Worm (Caenorhabditis elegans) whole organism, young adult: Measurements from ENCODE around the gene mcm-6.

Experiments
- C17E4.6 ChIP-seq: fragments of 200-800 bp; sonication (Bioruptor generic); IDR thresholded peaks from 2 replicates; pipeline ENCODE4 v1.3.6; 2022; ENCODE audit warnings: missing genetic modification reagents, missing genetic modification characterization, missing compliant biosample characterization
- F22D6.2 ChIP-seq: sonication (generic microtip); optimal IDR thresholded peaks from 2 replicates; lab custom pipeline; 2016; ENCODE audit warnings: mild to moderate bottlenecking, missing genetic modification characterization, missing compliant biosample characterization
- F23B12.7 ChIP-seq: sonication (generic microtip); optimal IDR thresholded peaks from 2 replicates; lab custom pipeline; 2017; ENCODE audit warnings: missing genetic modification characterization, mild to moderate bottlenecking, missing compliant biosample characterization, antibody characterized with exemption, moderate library complexity; ENCODE audit not compliant: insufficient read depth
- F33H1.4 ChIP-seq: fragments of 200-800 bp; sonication (Bioruptor generic); IDR thresholded peaks from 2 replicates; pipeline ENCODE4 v1.3.6; 2022; ENCODE audit warnings: missing genetic modification reagents, missing genetic modification characterization, missing compliant biosample characterization
- F39B2.1 ChIP-seq: fragments of 200-800 bp; sonication (Bioruptor generic); IDR thresholded peaks from 2 replicates; pipeline ENCODE4 v1.3.6; 2022; ENCODE audit warnings: missing genetic modification reagents, missing genetic modification characterization, missing compliant biosample characterization
- F55B11.4 ChIP-seq: sonication (generic microtip); optimal IDR thresholded peaks from 2 replicates; lab custom pipeline; 2016; ENCODE audit warnings: missing compliant biosample characterization, missing genetic modification characterization, borderline replicate concordance; ENCODE audit not compliant: insufficient read depth
- K11D2.4 ChIP-seq: fragments of 200-800 bp; sonication (Bioruptor generic); IDR thresholded peaks from 2 replicates; pipeline ENCODE4 v1.3.6; 2022; ENCODE audit warnings: missing genetic modification reagents, missing genetic modification characterization, missing compliant biosample characterization
- T07F8.4 ChIP-seq: sonication (generic microtip); optimal IDR thresholded peaks from 2 replicates; lab custom pipeline; 2016; ENCODE audit warnings: mild to moderate bottlenecking, missing genetic modification characterization, moderate library complexity, missing compliant biosample characterization
- T26A5.8 ChIP-seq: sonication (generic microtip); optimal IDR thresholded peaks from 2 replicates; lab custom pipeline; 2016; ENCODE audit warnings: missing genetic modification characterization, missing compliant biosample characterization
- Y56A3A.18 ChIP-seq: fragments of 200-800 bp; sonication (Bioruptor generic); IDR thresholded peaks from 2 replicates; pipeline ENCODE4 v1.3.6; 2022; ENCODE audit warnings: missing genetic modification reagents, missing genetic modification characterization, missing compliant biosample characterization
- Y95B8A.8 ChIP-seq: fragments of 200-800 bp; sonication (Bioruptor generic); IDR thresholded peaks from 2 replicates; pipeline ENCODE4 v1.3.6; 2022; ENCODE audit warnings: missing genetic modification reagents, missing genetic modification characterization, missing compliant biosample characterization
- attf-3 ChIP-seq: fragments of 200-800 bp; sonication (Bioruptor generic); conservative IDR thresholded peaks from 2 replicates; pipeline ENCODE4 v1.3.6; 2022; ENCODE audit warnings: missing genetic modification reagents, missing genetic modification characterization, missing compliant biosample characterization
- bed-1 ChIP-seq: fragments of 200-800 bp; sonication (Bioruptor generic); IDR thresholded peaks from 2 replicates; pipeline ENCODE4 v1.3.6; 2022; ENCODE audit warnings: missing genetic modification reagents, missing genetic modification characterization, missing compliant biosample characterization
- ceh-27 ChIP-seq: fragments of 200-800 bp; sonication (Bioruptor generic); optimal IDR thresholded peaks from 2 replicates; lab custom pipeline; 2018; ENCODE audit warnings: mild to moderate bottlenecking, missing genetic modification characterization, moderate library complexity, missing compliant biosample characterization
- chd-7 ChIP-seq: sonication (generic microtip); optimal IDR thresholded peaks from 2 replicates; lab custom pipeline; 2016; ENCODE audit warnings: mild to moderate bottlenecking, missing genetic modification characterization, moderate library complexity, missing compliant biosample characterization
- dox-1 ChIP-seq: fragments of 200-800 bp; sonication (Bioruptor generic); IDR thresholded peaks from 2 replicates; pipeline ENCODE4 v1.3.6; 2022; ENCODE audit warnings: missing genetic modification reagents, missing genetic modification characterization, missing compliant biosample characterization
- dpff-1 ChIP-seq: sonication (generic microtip); optimal IDR thresholded peaks from 2 replicates; lab custom pipeline; 2017; ENCODE audit warnings: mild to moderate bottlenecking, missing genetic modification characterization, missing compliant biosample characterization
- efl-1 ChIP-seq: fragments of 150-350 bp; optimal IDR thresholded peaks from 2 replicates; lab custom pipeline; 2014; ENCODE audit warnings: missing biosample characterization, missing genetic modification reagents, missing genetic modification characterization
- egl-18 ChIP-seq: fragments of 200-800 bp; sonication (Bioruptor generic); IDR thresholded peaks from 2 replicates; pipeline ENCODE4 v1.3.6; 2022; ENCODE audit warnings: missing genetic modification reagents, missing genetic modification characterization, missing compliant biosample characterization
- ekl-4 ChIP-seq: fragments of 200-800 bp; sonication (Bioruptor generic); IDR thresholded peaks from 2 replicates; pipeline ENCODE4 v1.3.6; 2022; ENCODE audit warnings: missing genetic modification reagents, missing genetic modification characterization, missing compliant biosample characterization
- gei-17 ChIP-seq: fragments of 200-800 bp; sonication (Bioruptor generic); optimal IDR thresholded peaks from 2 replicates; lab custom pipeline; 2018; ENCODE audit warnings: mild to moderate bottlenecking, missing genetic modification characterization, missing compliant biosample characterization
- hlh-26 ChIP-seq: fragments of 200-800 bp; sonication (Bioruptor generic); conservative IDR thresholded peaks from 2 replicates; pipeline ENCODE4 v1.3.6; 2022; ENCODE audit warnings: missing genetic modification reagents, missing genetic modification characterization, missing compliant biosample characterization
- hmg-1.2 ChIP-seq: fragments of 200-800 bp; sonication (Bioruptor generic); IDR thresholded peaks from 2 replicates; pipeline ENCODE4 v1.3.6; 2022; ENCODE audit warnings: missing genetic modification reagents, missing genetic modification characterization, missing compliant biosample characterization
- lin-35 ChIP-seq, 3 experiments: fragments of 150-350 bp in 2 of 3; sonication (generic microtip) in 1 of 3; optimal IDR thresholded peaks; 2 replicates each; lab custom pipeline; 2014 to 2018; ENCODE audit warnings: missing biosample characterization in 3 of 3, missing genetic modification characterization in 3 of 3, missing genetic modification reagents in 3 of 3
- lir-1 ChIP-seq: fragments of 200-800 bp; sonication (Bioruptor generic); conservative IDR thresholded peaks from 2 replicates; pipeline ENCODE4 v1.3.6; 2022; ENCODE audit warnings: missing genetic modification reagents, missing genetic modification characterization, missing compliant biosample characterization
- lsl-1 ChIP-seq: fragments of 200-800 bp; sonication (Bioruptor generic); optimal IDR thresholded peaks from 2 replicates; lab custom pipeline; 2018; ENCODE audit warnings: mild to moderate bottlenecking, missing genetic modification characterization, moderate library complexity, missing compliant biosample characterization
- madf-10 ChIP-seq: sonication (generic microtip); optimal IDR thresholded peaks from 2 replicates; lab custom pipeline; 2016; ENCODE audit warnings: mild to moderate bottlenecking, missing genetic modification characterization, missing compliant biosample characterization
- madf-8 ChIP-seq: fragments of 200-800 bp; sonication (Bioruptor generic); conservative IDR thresholded peaks from 2 replicates; pipeline ENCODE4 v1.3.6; 2022; ENCODE audit warnings: missing genetic modification reagents, missing genetic modification characterization, missing compliant biosample characterization
- mes-4 ChIP-seq: sonication (generic microtip); optimal IDR thresholded peaks from 2 replicates; lab custom pipeline; 2016; ENCODE audit warnings: missing genotype, missing genetic modification characterization, missing compliant biosample characterization
- nfyb-1 ChIP-seq: fragments of 200-800 bp; sonication (Bioruptor generic); IDR thresholded peaks from 2 replicates; pipeline ENCODE4 v1.3.6; 2022; ENCODE audit warnings: missing genetic modification reagents, missing genetic modification characterization, missing compliant biosample characterization
- rec-8 ChIP-seq, 2 experiments: sonication (generic microtip); optimal IDR thresholded peaks; 2 replicates each; lab custom pipeline; 2016; ENCODE audit warnings: mild to moderate bottlenecking in 2 of 2, missing genetic modification characterization in 2 of 2, missing genetic modification reagents in 2 of 2, missing genotype in 2 of 2, missing biosample characterization in 1 of 2, missing compliant biosample characterization in 1 of 2, moderate library complexity in 1 of 2
- snpc-1.1 ChIP-seq: sonication (generic microtip); optimal IDR thresholded peaks from 2 replicates; lab custom pipeline; 2017; ENCODE audit warnings: missing genetic modification characterization, mild to moderate bottlenecking, missing compliant biosample characterization, antibody characterized with exemption, moderate library complexity, missing genotype, missing genetic modification reagents; ENCODE audit not compliant: insufficient read depth
- snpc-4 ChIP-seq, 5 experiments: fragments of 150-350 bp in 1 of 5; sonication (generic microtip) in 4 of 5; optimal IDR thresholded peaks; 2 replicates each; lab custom pipeline; 2014 to 2018; ENCODE audit warnings: missing genetic modification characterization in 5 of 5, missing biosample characterization in 3 of 5, antibody characterized with exemption in 2 of 5, mild to moderate bottlenecking in 2 of 5, missing compliant biosample characterization in 2 of 5, missing genotype in 2 of 5, moderate library complexity in 2 of 5, missing genetic modification reagents in 1 of 5
- tbp1 ChIP-seq: fragments of 200-800 bp; sonication (Bioruptor generic); optimal IDR thresholded peaks from 2 replicates; lab custom pipeline; 2018; ENCODE audit warnings: mild to moderate bottlenecking, missing genetic modification characterization, missing compliant biosample characterization
- tbx-9 ChIP-seq: sonication (generic microtip); optimal IDR thresholded peaks from 2 replicates; lab custom pipeline; 2016; ENCODE audit warnings: borderline replicate concordance, missing genetic modification characterization, inconsistent platforms, missing compliant biosample characterization
- tlf-1 ChIP-seq: fragments of 200-800 bp; sonication (Bioruptor generic); optimal IDR thresholded peaks from 2 replicates; lab custom pipeline; 2018; ENCODE audit warnings: mild to moderate bottlenecking, missing genetic modification characterization, missing compliant biosample characterization
- unc-130 ChIP-seq: sonication (generic microtip); optimal IDR thresholded peaks from 2 replicates; lab custom pipeline; 2016; ENCODE audit warnings: missing genetic modification reagents, missing genetic modification characterization, missing compliant biosample characterization
- xnd-1 ChIP-seq: sonication (generic microtip); optimal IDR thresholded peaks from 2 replicates; lab custom pipeline; 2016; ENCODE audit warnings: missing genotype, missing genetic modification reagents, missing genetic modification characterization, missing compliant biosample characterization
- zfh-2 ChIP-seq: fragments of 200-800 bp; sonication (Bioruptor generic); conservative IDR thresholded peaks from 2 replicates; pipeline ENCODE4 v1.3.6; 2022; ENCODE audit warnings: missing genetic modification reagents, missing genetic modification characterization, missing compliant biosample characterization
- zim-3 ChIP-seq: sonication (generic microtip); optimal IDR thresholded peaks from 2 replicates; lab custom pipeline; 2017; ENCODE audit warnings: mild to moderate bottlenecking, missing genetic modification characterization, moderate library complexity, missing compliant biosample characterization
- ztf-18 ChIP-seq: sonication (generic microtip); optimal IDR thresholded peaks from 2 replicates; lab custom pipeline; 2016; ENCODE audit warnings: missing genotype, mild to moderate bottlenecking, missing genetic modification characterization, missing compliant biosample characterization
- ztf-22 ChIP-seq: fragments of 200-800 bp; sonication (Bioruptor generic); optimal IDR thresholded peaks from 2 replicates; lab custom pipeline; 2018; ENCODE audit warnings: mild to moderate bottlenecking, missing genetic modification characterization, moderate library complexity, missing compliant biosample characterization
- ztf-26 ChIP-seq: sonication (generic microtip); optimal IDR thresholded peaks from 2 replicates; lab custom pipeline; 2017; ENCODE audit warnings: missing genetic modification characterization, missing compliant biosample characterization

The mcm-6 gene

DNA sequence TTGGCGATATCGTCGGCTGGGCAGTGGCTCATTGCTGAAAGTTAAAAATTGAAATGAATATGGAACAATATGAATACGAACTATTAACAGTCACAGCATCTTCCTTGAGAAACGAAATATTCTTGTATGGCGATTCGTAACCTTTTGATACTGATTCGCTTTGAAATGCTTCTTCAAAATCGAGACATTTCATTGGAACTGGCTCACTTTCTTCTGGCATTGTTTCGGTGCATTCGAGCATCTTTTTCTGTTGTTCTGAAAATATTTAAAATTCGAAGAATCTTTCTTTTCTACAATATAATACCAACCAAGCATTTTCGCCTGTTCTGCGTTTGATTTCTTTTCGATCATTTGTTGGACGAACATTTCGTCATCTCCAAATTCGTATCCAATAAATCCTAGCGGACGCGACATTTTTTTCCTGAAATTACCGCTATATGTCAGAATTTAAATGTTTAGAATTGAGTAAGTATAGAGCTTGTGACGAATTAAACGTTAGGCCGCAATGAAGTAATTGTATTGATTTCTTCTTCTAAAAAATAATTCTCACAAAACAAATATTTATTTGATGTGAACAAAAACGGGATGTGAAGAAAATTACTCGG lies 30.3 kb downstream of the mcm-6 start, which contains the start of gene lin-52 (continued):
- no peak for TF ChIP-seq zim-3 (tag; lab: Kevin White, UChicago)
- no peak for TF ChIP-seq ztf-18
- no peak for TF ChIP-seq unc-130 (GFP tag; lab: Kevin White, UChicago)
- TF ChIP-seq T07F8.4 (tag; lab: Kevin White, UChicago) = no peak
- TF ChIP-seq madf-10 (tag; lab: Kevin White, UChicago) = peak; percentile 27
- TF ChIP-seq xnd-1 (tag; lab: Kevin White, UChicago) = no peak
- TF ChIP-seq lsl-1 (GFP tag; lab: Kevin White, UChicago) = no peak
- 0 out of 2 replicates have a peak, but pooled peaks have one; percentile 58 for TF ChIP-seq nfyb-1 (GFP tag; lab: Robert Waterston, UW)
- no peak for TF ChIP-seq T26A5.8 (tag; lab: Kevin White, UChicago)
- TF ChIP-seq F33H1.4 (GFP tag; lab: Robert Waterston, UW) = no peak
- TF ChIP-seq attf-3 (GFP tag; lab: Robert Waterston, UW) = no peak
- TF ChIP-seq bed-1 (GFP tag; lab: Robert Waterston, UW) = no peak
- TF ChIP-seq hmg-1.2 = no peak
- peak; percentile 46 for TF ChIP-seq ztf-26 (tag; lab: Kevin White, UChicago)
- TF ChIP-seq chd-7 (tag; lab: Kevin White, UChicago) = peak; percentile 64
- TF ChIP-seq F22D6.2 (tag; lab: Kevin White, UChicago) = no peak
- TF ChIP-seq F23B12.7 (tag; lab: Kevin White, UChicago) = no peak

DNA sequence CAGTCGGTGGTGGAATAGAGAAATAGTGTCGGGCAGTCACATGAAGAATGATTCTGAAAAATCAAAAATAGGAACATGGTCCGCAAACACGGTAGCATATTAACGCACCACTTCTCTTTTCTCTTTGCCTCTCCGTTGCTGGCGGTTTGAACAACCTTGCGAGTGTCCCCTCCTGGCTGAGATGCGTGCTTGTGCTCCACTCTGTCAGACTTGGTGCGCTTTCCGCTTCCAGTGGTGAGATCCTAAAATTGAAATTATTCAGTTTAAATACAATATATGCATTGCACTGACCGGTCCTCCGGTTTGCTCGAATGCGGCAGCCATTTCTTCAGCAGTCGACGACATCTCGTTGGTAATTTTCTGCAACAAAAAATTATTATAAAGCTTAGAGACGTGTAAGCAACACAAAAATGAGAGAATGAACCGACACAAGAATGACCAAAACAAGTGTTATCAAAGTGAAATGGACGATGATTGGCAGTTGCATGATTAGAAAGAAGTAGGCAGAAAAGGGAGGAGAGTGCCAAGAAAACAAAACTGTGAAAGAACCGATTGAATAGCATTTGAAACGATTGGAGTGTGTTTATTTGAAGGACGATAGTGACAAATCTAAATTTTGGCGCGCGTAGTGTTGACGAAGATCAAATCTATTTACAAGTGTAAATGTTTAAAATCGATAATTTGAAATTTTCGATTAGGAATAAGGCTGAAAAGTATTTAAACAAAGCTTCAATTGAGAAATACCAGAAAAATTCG lies 31.1 kb downstream of the mcm-6 start, which contains the start of gene ZK632.9:
Gene ZK632.9, minus strand, starts transcription at position 360 of the 756 bp plus-strand sequence.
- TF ChIP-seq F22D6.2 (tag; lab: Kevin White, UChicago) (no peak), ceh-27 (GFP tag; lab: Kevin White, UChicago) (no peak), F55B11.4 (tag; lab: Kevin White, UChicago) (no peak), tbp1 (peak; percentile 14), ekl-4 (GFP tag; lab: Robert Waterston, UW) (no peak), snpc-4 (GFP tag; optimal IDR thresholded peaks at IDR 0.05; lab: Kevin White, UChicago) (no peak), snpc-4 (tag; optimal IDR thresholded peaks at IDR 0.05; lab: Kevin White, UChicago) (no peak), F39B2.1 (GFP tag; lab: Robert Waterston, UW) (no peak), snpc-1.1 (no peak), mes-4 (tag; lab: Kevin White, UChicago) (no peak), hlh-26 (GFP tag; lab: Robert Waterston, UW) (no peak), lin-35 (GFP tag; optimal IDR thresholded peaks at IDR 0.05; lab: Kevin White, UChicago) (no peak), attf-3 (GFP tag; lab: Robert Waterston, UW) (no peak), ztf-22 (GFP tag; lab: Kevin White, UChicago) (no peak), efl-1 (GFP tag; lab: Kevin White, UChicago) (peak; percentile 74), tlf-1 (no peak), chd-7 (tag; lab: Kevin White, UChicago) (no peak), C17E4.6 (no peak), tbx-9 (peak; percentile 58), K11D2.4 (GFP tag; lab: Robert Waterston, UW) (no peak), Y56A3A.18 (GFP tag; lab: Robert Waterston, UW) (no peak), egl-18 (GFP tag; lab: Robert Waterston, UW) (no peak), rec-8 (tag; optimal IDR thresholded peaks at IDR 0.05; lab: Kevin White, UChicago) (no peak), dox-1 (peak; percentile 31), lir-1 (no peak), nfyb-1 (GFP tag; lab: Robert Waterston, UW) (no peak), zfh-2 (GFP tag; lab: Robert Waterston, UW) (peak; percentile 75), ztf-18 (no peak), ztf-26 (tag; lab: Kevin White, UChicago) (no peak), gei-17 (GFP tag; lab: Kevin White, UChicago) (no peak), dpff-1 (tag; lab: Kevin White, UChicago) (no peak), madf-8 (GFP tag; lab: Robert Waterston, UW) (peak; percentile 38; the same call in 1 of the 2 replicates), Y95B8A.8 (GFP tag; lab: Robert Waterston, UW) (no peak)
